Fruit fly (Drosophila melanogaster): ENCODE measurements around the gene stck.

The stck gene

dm6 chr3R:8389636-8390035, 32.9 kb downstream of the stck start:
- TF ChIP-seq svp (GFP tag) = peak; percentile 7
- no peak for TF ChIP-seq Eip78C (GFP tag)

Measured in whole organism, prepupa.